Worm (Caenorhabditis elegans): Measurements from ENCODE around the gene rgs-1.

- TF ChIP-seq scrt-1 (GFP tag; IDR thresholded peaks at IDR 0.05), result no peak
- no peak for TF ChIP-seq aly-1 (tag; optimal IDR thresholded peaks at IDR 0.05)
- no peak for TF ChIP-seq F13C5.2 (tag; optimal IDR thresholded peaks at IDR 0.05)
Measured at ce11 chrIII:10064140-10064539, 47.8 kb upstream of the rgs-1 start, which contains the start of gene ekl-6.

All from whole organism, early embryonic.